Worm (Caenorhabditis elegans): ENCODE measurements around the gene unc-17.

- no peak for TF ChIP-seq fkh-10 (GFP tag; optimal IDR thresholded peaks at IDR 0.05)
- TF ChIP-seq ZK546.5 (tag; optimal IDR thresholded peaks at IDR 0.05) = no peak
- no peak for TF ChIP-seq ama-1 (optimal IDR thresholded peaks at IDR 0.05)
- no peak for TF ChIP-seq elt-2 (tag; optimal IDR thresholded peaks at IDR 0.05)
- no peak for TF ChIP-seq jun-1 (tag; optimal IDR thresholded peaks at IDR 0.05)
- TF ChIP-seq pha-4 (tag; optimal IDR thresholded peaks at IDR 0.05) = no peak
- TF ChIP-seq nhr-76 (tag; optimal IDR thresholded peaks at IDR 0.05) = no peak
- no peak for TF ChIP-seq ceh-16 (tag; optimal IDR thresholded peaks at IDR 0.05)
- TF ChIP-seq egl-27 (tag; optimal IDR thresholded peaks at IDR 0.05) = no peak
- TF ChIP-seq lin-15B (tag; optimal IDR thresholded peaks at IDR 0.05) = no peak
- no peak for TF ChIP-seq lsy-12 (tag; optimal IDR thresholded peaks at IDR 0.05)
- no peak for TF ChIP-seq elt-3 (tag; optimal IDR thresholded peaks at IDR 0.05)
Measured at ce11 chrIV:3668603-3669002, 44.1 kb upstream of the unc-17 start, which contains the start of gene fmil-1.

Data from whole organism, L3 larva.